Worm (Caenorhabditis elegans) whole organism, mixed stage, embryonic: ENCODE data around the gene F26D11.12.

ENCODE experiments used
- M03D4.4 ChIP-seq: sonication (generic microtip); optimal IDR thresholded peaks from 2 replicates; lab custom pipeline; 2017; ENCODE audit warnings: mild to moderate bottlenecking, missing genetic modification characterization, missing compliant biosample characterization
- cnd-1 ChIP-seq: fragments of 200-800 bp; sonication (Bioruptor generic); optimal IDR thresholded peaks from 2 replicates; lab custom pipeline; 2018; ENCODE audit warnings: mild to moderate bottlenecking, missing genetic modification characterization, missing compliant biosample characterization
- lin-13 ChIP-seq: fragments of 150-350 bp; optimal IDR thresholded peaks from 2 replicates; lab custom pipeline; 2014; ENCODE audit warnings: missing biosample characterization, missing genetic modification characterization
- lin-32 ChIP-seq: fragments of 200-800 bp; sonication (Bioruptor generic); optimal IDR thresholded peaks from 2 replicates; lab custom pipeline; 2018; ENCODE audit warnings: mild to moderate bottlenecking, missing genetic modification characterization, missing compliant biosample characterization
- lsy-2 ChIP-seq: fragments of 150-350 bp; optimal IDR thresholded peaks from 2 replicates; lab custom pipeline; 2014; ENCODE audit warnings: missing biosample characterization, missing genetic modification characterization
- nhr-237 ChIP-seq: fragments of 150-350 bp; optimal IDR thresholded peaks from 2 replicates; lab custom pipeline; 2014; ENCODE audit warnings: missing biosample characterization, missing genetic modification characterization
- nhr-28 ChIP-seq: fragments of 150-350 bp; optimal IDR thresholded peaks from 2 replicates; lab custom pipeline; 2014; ENCODE audit warnings: missing biosample characterization, missing genetic modification characterization
- nhr-76 ChIP-seq: sonication (generic microtip); optimal IDR thresholded peaks from 2 replicates; lab custom pipeline; 2017; ENCODE audit warnings: missing biosample characterization, missing genetic modification characterization
- pha-4 ChIP-seq: fragments of 150-350 bp; optimal IDR thresholded peaks from 2 replicates; lab custom pipeline; 2018; ENCODE audit warnings: missing biosample characterization, missing genetic modification reagents, missing genetic modification characterization
- sem-2 ChIP-seq: fragments of 200-800 bp; sonication (Bioruptor generic); optimal IDR thresholded peaks from 2 replicates; lab custom pipeline; 2018; ENCODE audit warnings: mild to moderate bottlenecking, missing genetic modification characterization, missing compliant biosample characterization
- snpc-4 ChIP-seq: fragments of 150-350 bp; optimal IDR thresholded peaks from 2 replicates; lab custom pipeline; 2014; ENCODE audit warnings: missing biosample characterization, missing genetic modification characterization
- tbx-8 ChIP-seq: fragments of 200-800 bp; sonication (Bioruptor generic); optimal IDR thresholded peaks from 2 replicates; lab custom pipeline; 2018; ENCODE audit warnings: mild to moderate bottlenecking, missing genetic modification characterization, moderate library complexity, missing compliant biosample characterization
- unc-120 ChIP-seq: sonication (generic microtip); optimal IDR thresholded peaks from 2 replicates; lab custom pipeline; 2017; ENCODE audit warnings: missing genetic modification characterization, missing compliant biosample characterization; ENCODE audit not compliant: poor library complexity, severe bottlenecking

ce11 chrV:7928660-7929059 lies 26.5 kb downstream of the F26D11.12 start, which contains the start of gene srsx-5:
- TF ChIP-seq lsy-2 (tag; lab: Kevin White, UChicago) (no peak), pha-4 (tag; lab: Kevin White, UChicago) (no peak), snpc-4 (tag; lab: Kevin White, UChicago) (no peak), nhr-76 (tag; lab: Kevin White, UChicago) (no peak), lin-13 (tag; lab: Kevin White, UChicago) (no peak), cnd-1 (no peak), lin-32 (GFP tag; lab: Kevin White, UChicago) (no peak), M03D4.4 (tag; lab: Kevin White, UChicago) (no peak), nhr-237 (tag; lab: Kevin White, UChicago) (no peak), sem-2 (no peak), unc-120 (no peak), tbx-8 (no peak), nhr-28 (no peak)
